Worm (Caenorhabditis elegans) whole organism, midembryonic: ENCODE results near the gene lact-8.

ENCODE experiments used
- T22C8.4 ChIP-seq: fragments of 200-800 bp; sonication (Bioruptor generic); IDR thresholded peaks from 2 replicates; pipeline ENCODE4 v1.3.6; 2022; ENCODE audit warnings: missing genetic modification characterization, missing compliant biosample characterization
- cog-1 ChIP-seq: sonication (generic microtip); optimal IDR thresholded peaks from 2 replicates; lab custom pipeline; 2016; ENCODE audit warnings: missing genetic modification characterization, missing compliant biosample characterization
- flt-1 ChIP-seq: fragments of 200-800 bp; sonication (Bioruptor generic); IDR thresholded peaks from 2 replicates; pipeline ENCODE4 v1.3.6; 2022; ENCODE audit warnings: missing genetic modification characterization, missing compliant biosample characterization
- klf-2 ChIP-seq: fragments of 200-800 bp; sonication (Bioruptor generic); conservative IDR thresholded peaks from 2 replicates; pipeline ENCODE4 v1.3.6; 2022; ENCODE audit warnings: missing genetic modification reagents, missing genetic modification characterization, missing compliant biosample characterization
- med-1 ChIP-seq: sonication (generic microtip); optimal IDR thresholded peaks from 2 replicates; lab custom pipeline; 2017; ENCODE audit warnings: missing genetic modification characterization, mild to moderate bottlenecking, missing compliant biosample characterization, antibody characterized with exemption, missing genetic modification reagents; ENCODE audit not compliant: insufficient read depth
- ref-1 ChIP-seq: fragments of 200-800 bp; sonication (Bioruptor generic); conservative IDR thresholded peaks from 2 replicates; pipeline ENCODE4 v1.3.6; 2022; ENCODE audit warnings: missing genetic modification reagents, missing genetic modification characterization, missing compliant biosample characterization
- tab-1 ChIP-seq: fragments of 200-800 bp; sonication (Bioruptor generic); IDR thresholded peaks from 2 replicates; pipeline ENCODE4 v1.3.6; 2022; ENCODE audit warnings: missing genetic modification characterization, missing compliant biosample characterization
- ztf-23 ChIP-seq: fragments of 200-800 bp; sonication (Bioruptor generic); IDR thresholded peaks from 2 replicates; pipeline ENCODE4 v1.3.6; 2022; ENCODE audit warnings: missing genetic modification reagents, missing genetic modification characterization, missing compliant biosample characterization
- ztf-29 ChIP-seq: fragments of 200-800 bp; sonication (Bioruptor generic); IDR thresholded peaks from 2 replicates; pipeline ENCODE4 v1.3.6; 2022; ENCODE audit warnings: missing genetic modification reagents, missing genetic modification characterization, missing compliant biosample characterization

DNA sequence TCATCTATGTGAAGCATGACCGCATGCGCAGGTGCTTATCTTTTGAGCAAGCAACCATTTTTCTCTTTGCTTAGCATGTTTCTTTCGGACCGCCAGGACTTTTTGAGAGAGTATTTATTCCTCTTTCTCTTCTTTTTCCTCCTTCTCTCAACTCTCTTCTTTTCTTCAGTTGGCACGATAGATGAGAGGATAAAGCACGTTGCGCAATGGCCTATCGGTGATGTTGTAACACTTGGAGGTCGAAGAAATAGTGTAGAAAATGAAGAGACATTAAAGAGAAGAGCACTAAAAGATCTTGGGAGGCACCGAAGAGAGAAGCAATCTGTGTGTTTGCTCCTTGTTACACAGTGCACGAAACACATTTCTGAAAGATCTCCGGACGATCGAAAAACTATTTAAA lies 9.7 kb downstream of the lact-8 start:
- TF ChIP-seq T22C8.4, result no peak
- no peak for TF ChIP-seq tab-1
- TF ChIP-seq klf-2, result no peak
- peak; percentile 77 for TF ChIP-seq cog-1 (tag; lab: Kevin White, UChicago)
- no peak for TF ChIP-seq med-1 (GFP tag; lab: Kevin White, UChicago)
- no peak for TF ChIP-seq ztf-29
- TF ChIP-seq flt-1 (GFP tag; lab: Robert Waterston, UW), result no peak
- TF ChIP-seq ztf-23 (GFP tag; lab: Robert Waterston, UW), result no peak
- TF ChIP-seq ref-1 (GFP tag; lab: Robert Waterston, UW), result no peak
